Fruit fly (Drosophila melanogaster) whole organism, embryonic: ENCODE results near the gene rumi.

Experiments used
- BEAF-32 ChIP-seq: fragments of 200-800 bp; sonication (Bioruptor generic); optimal IDR thresholded peaks from 3 replicates; lab custom pipeline; 2017; ENCODE audit warnings: missing biosample characterization, missing genetic modification characterization, mild to moderate bottlenecking, moderate library complexity, missing genetic modification reagents
- CG11504 ChIP-seq: fragments of 200-800 bp; sonication (Bioruptor generic); optimal IDR thresholded peaks from 3 replicates; lab custom pipeline; 2019; ENCODE audit warnings: missing biosample characterization, mild to moderate bottlenecking, missing genetic modification characterization, moderate library complexity
- CG12659 ChIP-seq: fragments of 200-800 bp; sonication (Bioruptor generic); optimal IDR thresholded peaks from 3 replicates; lab custom pipeline; 2017; ENCODE audit warnings: mild to moderate bottlenecking, missing biosample characterization, missing genetic modification reagents, missing genetic modification characterization
- CG13424 ChIP-seq: fragments of 200-800 bp; sonication (Bioruptor generic); optimal IDR thresholded peaks from 2 replicates; lab custom pipeline; 2019; ENCODE audit warnings: missing biosample characterization, mild to moderate bottlenecking, missing genetic modification characterization, moderate library complexity
- CG14710 ChIP-seq: fragments of 200-800 bp; sonication (Bioruptor generic); optimal IDR thresholded peaks from 3 replicates; lab custom pipeline; 2019; ENCODE audit warnings: missing biosample characterization, mild to moderate bottlenecking, missing genetic modification characterization, moderate library complexity
- CG15269 ChIP-seq: fragments of 200-800 bp; sonication (Bioruptor generic); optimal IDR thresholded peaks from 2 replicates; lab custom pipeline; 2018; ENCODE audit warnings: missing biosample characterization, mild to moderate bottlenecking, missing genetic modification characterization, moderate library complexity
- CG15479 ChIP-seq: fragments of 200-800 bp; sonication (Bioruptor generic); optimal IDR thresholded peaks from 3 replicates; lab custom pipeline; 2019; ENCODE audit warnings: missing biosample characterization, mild to moderate bottlenecking, missing genetic modification characterization, moderate library complexity
- CG17359 ChIP-seq: fragments of 200-800 bp; sonication (Bioruptor generic); optimal IDR thresholded peaks from 3 replicates; lab custom pipeline; 2018; ENCODE audit warnings: missing biosample characterization, mild to moderate bottlenecking, missing genetic modification characterization, moderate library complexity
- CG1792 ChIP-seq: fragments of 200-800 bp; sonication (Bioruptor generic); optimal IDR thresholded peaks from 2 replicates; lab custom pipeline; 2016; ENCODE audit warnings: missing biosample characterization, missing genetic modification characterization
- CG18262 ChIP-seq: fragments of 200-800 bp; optimal IDR thresholded peaks from 3 replicates; lab custom pipeline; 2019; ENCODE audit warnings: missing biosample characterization, mild to moderate bottlenecking, missing genetic modification characterization, moderate library complexity
- CG2199 ChIP-seq: fragments of 200-800 bp; sonication (Bioruptor generic); IDR thresholded peaks from 3 replicates; pipeline ENCODE4 v1.3.6; 2022; ENCODE audit warnings: missing biosample characterization, missing genetic modification characterization
- CG34422 ChIP-seq: fragments of 200-800 bp; sonication (Bioruptor generic); IDR thresholded peaks from 3 replicates; pipeline ENCODE4 v1.3.6; 2022; ENCODE audit warnings: missing biosample characterization, missing genetic modification characterization
- CG6272 ChIP-seq: fragments of 200-800 bp; sonication (Bioruptor generic); IDR thresholded peaks from 2 replicates; pipeline ENCODE4 v1.3.6; 2022; ENCODE audit warnings: missing biosample characterization, missing genetic modification characterization
- CG6791 ChIP-seq: fragments of 200-800 bp; sonication (Bioruptor generic); IDR thresholded peaks from 3 replicates; pipeline ENCODE4 v1.3.6; 2022; ENCODE audit warnings: missing biosample characterization, missing genetic modification characterization; ENCODE audit not compliant: partially characterized antibody
- CoRest ChIP-seq: fragments of 200-800 bp; sonication (Bioruptor generic); optimal IDR thresholded peaks from 3 replicates; lab custom pipeline; 2018; ENCODE audit warnings: missing biosample characterization, mild to moderate bottlenecking, missing genetic modification characterization, moderate library complexity
- Dbx ChIP-seq: fragments of 200-800 bp; sonication (Bioruptor generic); IDR thresholded peaks from 3 replicates; pipeline ENCODE4 v1.3.6; 2022; ENCODE audit warnings: missing biosample characterization, missing genetic modification characterization
- Dip2 ChIP-seq: fragments of 200-800 bp; sonication (Bioruptor generic); IDR thresholded peaks from 2 replicates; pipeline ENCODE4 v1.3.6; 2022; ENCODE audit warnings: missing biosample characterization, missing genetic modification characterization
- HLHmδ ChIP-seq: fragments of 200-800 bp; sonication (Bioruptor generic); optimal IDR thresholded peaks from 2 replicates; lab custom pipeline; 2018; ENCODE audit warnings: missing biosample characterization, mild to moderate bottlenecking, missing genetic modification characterization, moderate library complexity
- Jarid2 ChIP-seq: fragments of 200-800 bp; sonication (Bioruptor generic); optimal IDR thresholded peaks from 3 replicates; lab custom pipeline; 2017; ENCODE audit warnings: mild to moderate bottlenecking, missing biosample characterization, missing genetic modification reagents, missing genetic modification characterization
- Scr ChIP-seq: fragments of 200-800 bp; sonication (Bioruptor generic); IDR thresholded peaks from 2 replicates; pipeline ENCODE4 v1.3.6; 2022; ENCODE audit warnings: missing biosample characterization, missing genetic modification characterization; ENCODE audit not compliant: partially characterized antibody
- Tbp ChIP-seq: fragments of >200 bp; optimal IDR thresholded peaks from 2 replicates; lab custom pipeline; 2018; ENCODE audit warnings: missing biosample characterization, missing genetic modification characterization
- cad ChIP-seq: fragments of >200 bp; optimal IDR thresholded peaks from 2 replicates; lab custom pipeline; 2017; ENCODE audit warnings: missing biosample characterization, missing genetic modification characterization
- eyg ChIP-seq: fragments of 200-800 bp; sonication (Bioruptor generic); optimal IDR thresholded peaks from 3 replicates; lab custom pipeline; 2016; ENCODE audit warnings: missing biosample characterization, missing genetic modification characterization
- hb ChIP-seq: fragments of 200-800 bp; sonication (Bioruptor generic); IDR thresholded peaks from 3 replicates; pipeline ENCODE4 v1.3.6; 2022; ENCODE audit warnings: missing biosample characterization, missing genetic modification characterization; ENCODE audit not compliant: partially characterized antibody
- jumu ChIP-seq: fragments of 200-800 bp; sonication (Bioruptor generic); optimal IDR thresholded peaks from 3 replicates; lab custom pipeline; 2016; ENCODE audit warnings: missing biosample characterization, missing genetic modification characterization
- knrl ChIP-seq: fragments of 200-800 bp; sonication (Bioruptor generic); IDR thresholded peaks from 3 replicates; pipeline ENCODE4 v1.3.6; 2022; ENCODE audit warnings: missing biosample characterization, missing genetic modification characterization; ENCODE audit not compliant: partially characterized antibody
- mld ChIP-seq: fragments of 200-800 bp; sonication (Bioruptor generic); IDR thresholded peaks from 3 replicates; pipeline ENCODE4 v1.3.6; 2022; ENCODE audit warnings: missing biosample characterization, missing genetic modification characterization; ENCODE audit not compliant: partially characterized antibody
- oc ChIP-seq: fragments of 200-800 bp; sonication (Bioruptor generic); optimal IDR thresholded peaks from 2 replicates; lab custom pipeline; 2018; ENCODE audit warnings: missing biosample characterization, mild to moderate bottlenecking, missing genetic modification characterization, moderate library complexity
- pita ChIP-seq: fragments of 200-800 bp; sonication (Bioruptor generic); optimal IDR thresholded peaks from 2 replicates; lab custom pipeline; 2017; ENCODE audit warnings: missing biosample characterization, mild to moderate bottlenecking, missing genetic modification characterization
- psq ChIP-seq: fragments of 200-800 bp; sonication (Bioruptor generic); optimal IDR thresholded peaks from 2 replicates; lab custom pipeline; 2017; ENCODE audit warnings: missing biosample characterization, missing genetic modification characterization
- tll ChIP-seq, 2 experiments: fragments of 200-800 bp in 1 of 2; fragments of >200 bp in 1 of 2; sonication (Bioruptor generic) in 1 of 2; optimal IDR thresholded peaks; 2 replicates each; lab custom pipeline; 2017 to 2019; ENCODE audit warnings: missing biosample characterization in 2 of 2, missing genetic modification characterization in 2 of 2, mild to moderate bottlenecking in 1 of 2, moderate library complexity in 1 of 2
- twi ChIP-seq: fragments of 200-800 bp; optimal IDR thresholded peaks from 2 replicates; lab custom pipeline; 2019; ENCODE audit warnings: missing biosample characterization, mild to moderate bottlenecking, missing genetic modification characterization, moderate library complexity
- vvl ChIP-seq: fragments of 200-800 bp; sonication (Bioruptor generic); IDR thresholded peaks from 2 replicates; pipeline ENCODE4 v1.3.6; 2022; ENCODE audit warnings: missing biosample characterization, missing genetic modification characterization
- z ChIP-seq: fragments of 200-800 bp; sonication (Bioruptor generic); IDR thresholded peaks from 3 replicates; pipeline ENCODE4 v1.3.6; 2022; ENCODE audit warnings: missing biosample characterization, missing genetic modification characterization
- zen ChIP-seq: fragments of 200-800 bp; sonication (Bioruptor generic); optimal IDR thresholded peaks from 3 replicates; lab custom pipeline; 2018; ENCODE audit warnings: missing biosample characterization, mild to moderate bottlenecking, missing genetic modification characterization, moderate library complexity

rumi gene

dm6 chr3R:22793953-22794352 lies 43.6 kb upstream of the rumi start (continued):
- TF ChIP-seq CG13424 (tag; lab: Kevin White, UChicago) (peak; percentile 19), CG14710 (peak; percentile 19), Scr (GFP tag; lab: Robert Waterston, UW) (peak; percentile 53), CoRest (tag; lab: Kevin White, UChicago) (peak; percentile 42), CG2199 (GFP tag; lab: Robert Waterston, UW) (peak; percentile 96), vvl (GFP tag; lab: Robert Waterston, UW) (0 out of 2 replicates have a peak, but pooled peaks have one; percentile 6), Tbp (GFP tag; lab: Kevin White, UChicago) (peak; percentile 84), Jarid2 (GFP tag; lab: Kevin White, UChicago) (peak; percentile 1), CG1792 (GFP tag; lab: Kevin White, UChicago) (no peak)

DNA sequence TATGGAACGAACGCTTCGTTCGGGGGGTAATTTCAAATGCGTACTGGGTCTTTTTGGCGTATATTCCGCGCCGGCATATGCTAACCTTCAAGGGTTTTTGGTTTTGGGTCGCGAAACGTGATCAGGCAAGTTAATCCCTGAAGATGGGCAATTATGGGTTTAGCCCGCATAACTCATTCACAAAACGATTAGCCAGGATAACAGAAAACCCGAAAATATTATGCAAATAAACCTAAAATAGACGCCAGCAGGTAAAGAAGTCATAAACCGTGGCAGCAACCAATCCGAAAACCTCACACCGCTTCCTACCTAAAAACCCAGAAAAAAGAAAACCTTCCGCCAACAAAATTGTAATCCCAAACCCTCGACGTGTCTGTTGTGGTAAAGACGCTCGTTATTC lies 38.7 kb upstream of the rumi start:
- TF ChIP-seq CG6791 (no peak), jumu (GFP tag; lab: Kevin White, UChicago) (no peak), twi (tag; lab: Kevin White, UChicago) (peak; percentile 31), cad (GFP tag; lab: Kevin White, UChicago) (peak; percentile 86), CG15269 (tag; lab: Kevin White, UChicago) (no peak), knrl (GFP tag; lab: Robert Waterston, UW) (no peak), oc (tag; lab: Kevin White, UChicago) (no peak), tll (GFP tag; optimal IDR thresholded peaks at IDR 0.05; lab: Kevin White, UChicago) (peak in 1 of 2 experiments; percentile 91), HLHmδ (GFP tag; lab: Kevin White, UChicago) (no peak), pita (GFP tag; lab: Kevin White, UChicago) (no peak), Jarid2 (GFP tag; lab: Kevin White, UChicago) (no peak), CG18262 (tag; lab: Kevin White, UChicago) (no peak), eyg (GFP tag; lab: Kevin White, UChicago) (no peak), CG17359 (tag; lab: Kevin White, UChicago) (no peak), CG15479 (GFP tag; lab: Kevin White, UChicago) (peak; percentile 71), BEAF-32 (GFP tag; lab: Kevin White, UChicago) (no peak), CG34422 (GFP tag; lab: Robert Waterston, UW) (no peak), zen (tag; lab: Kevin White, UChicago) (peak; percentile 85), Dip2 (GFP tag; lab: Robert Waterston, UW) (no peak)

DNA sequence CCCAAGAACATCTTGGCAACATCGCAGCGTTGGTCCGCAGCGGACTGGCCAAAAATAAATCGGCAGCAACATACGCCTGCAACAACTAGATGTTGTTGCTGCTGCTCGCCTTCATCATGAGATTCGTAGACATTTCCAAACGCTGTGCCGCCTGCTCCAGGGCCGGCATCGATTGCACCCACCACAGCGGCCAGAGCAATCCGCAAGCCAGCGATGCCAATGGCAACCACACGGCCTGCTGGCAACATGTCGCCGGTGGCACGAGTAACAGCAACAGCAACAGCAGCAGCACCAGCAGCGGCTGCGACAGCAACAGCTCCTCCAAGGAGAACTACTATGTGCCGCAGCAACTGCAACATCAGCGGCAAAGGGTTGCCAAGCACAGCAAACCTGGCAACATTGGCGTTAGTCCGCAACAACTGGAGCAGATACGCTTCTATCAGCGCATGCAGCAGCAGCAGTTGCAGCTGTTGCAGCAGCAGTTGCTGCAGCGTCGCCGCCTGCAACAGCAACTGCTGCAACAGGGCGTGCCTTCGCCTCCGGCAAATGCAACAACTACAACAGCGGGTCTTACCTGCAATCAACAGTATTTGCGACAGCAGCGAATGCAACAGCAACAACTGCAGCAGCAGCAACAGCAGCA lies 34.4 kb upstream of the rumi start:
- peak; percentile 56; the same call in 1 of the 3 replicates for TF ChIP-seq hb
- TF ChIP-seq mld (GFP tag; lab: Robert Waterston, UW), result 0 out of 3 replicates have a peak, but pooled peaks have one; percentile 14
- no peak for TF ChIP-seq psq
- TF ChIP-seq CG6272 (GFP tag; lab: Robert Waterston, UW), result 0 out of 2 replicates have a peak, but pooled peaks have one; percentile 5
- no peak for TF ChIP-seq CG12659 (GFP tag; lab: Kevin White, UChicago)
- TF ChIP-seq CG11504 (tag; lab: Kevin White, UChicago), result peak; percentile 93
- TF ChIP-seq Dbx (GFP tag; lab: Robert Waterston, UW), result 0 out of 3 replicates have a peak, but pooled peaks have one; percentile 16
- 0 out of 3 replicates have a peak, but pooled peaks have one; percentile 15 for TF ChIP-seq z (GFP tag; lab: Robert Waterston, UW)
- 0 out of 3 replicates have a peak, but pooled peaks have one; percentile 17 for TF ChIP-seq CG2199 (GFP tag; lab: Robert Waterston, UW)
- TF ChIP-seq, all 482 proteins: peak for 7
